Worm (Caenorhabditis elegans) whole organism, young adult: ENCODE measurements around the gene Y46E12BL.2.

Source experiments
- B0019.2 ChIP-seq: fragments of 200-800 bp; sonication (Bioruptor generic); conservative IDR thresholded peaks from 2 replicates; pipeline ENCODE4 v1.3.6; 2022; ENCODE audit warnings: missing genetic modification reagents, missing genetic modification characterization, missing compliant biosample characterization
- B0336.3 ChIP-seq: fragments of 200-800 bp; sonication (Bioruptor generic); IDR thresholded peaks from 2 replicates; pipeline ENCODE4 v1.3.6; 2022; ENCODE audit warnings: missing genetic modification characterization, missing compliant biosample characterization
- F49E8.2 ChIP-seq: sonication (generic microtip); optimal IDR thresholded peaks from 3 replicates; lab custom pipeline; 2017; ENCODE audit warnings: missing genetic modification characterization, mild to moderate bottlenecking, missing compliant biosample characterization, antibody characterized with exemption, moderate library complexity; ENCODE audit not compliant: insufficient read depth
- F52B5.7 ChIP-seq: sonication (generic microtip); optimal IDR thresholded peaks from 2 replicates; lab custom pipeline; 2016; ENCODE audit warnings: mild to moderate bottlenecking, missing genetic modification characterization, missing compliant biosample characterization
- Y53G8AR.9 ChIP-seq: fragments of 200-800 bp; sonication (Bioruptor generic); conservative IDR thresholded peaks from 2 replicates; pipeline ENCODE4 v1.3.6; 2022; ENCODE audit warnings: missing genetic modification reagents, missing genetic modification characterization, missing compliant biosample characterization
- ZK185.1 ChIP-seq: sonication (generic microtip); optimal IDR thresholded peaks from 2 replicates; lab custom pipeline; 2016; ENCODE audit warnings: mild to moderate bottlenecking, missing genetic modification characterization, missing compliant biosample characterization; ENCODE audit not compliant: poor library complexity, severe bottlenecking
- aptf-3 ChIP-seq: fragments of 200-800 bp; sonication (Bioruptor generic); IDR thresholded peaks from 2 replicates; pipeline ENCODE4 v1.3.6; 2022; ENCODE audit warnings: missing genetic modification characterization, missing compliant biosample characterization
- attf-5 ChIP-seq: fragments of 200-800 bp; sonication (Bioruptor generic); optimal IDR thresholded peaks from 2 replicates; lab custom pipeline; 2018; ENCODE audit warnings: mild to moderate bottlenecking, missing genetic modification characterization, missing compliant biosample characterization
- bed-2 ChIP-seq: fragments of 200-800 bp; sonication (Bioruptor generic); IDR thresholded peaks from 2 replicates; pipeline ENCODE4 v1.3.6; 2022; ENCODE audit warnings: missing genetic modification reagents, missing genetic modification characterization, missing compliant biosample characterization
- ccch-3 ChIP-seq: fragments of 200-800 bp; sonication (Bioruptor generic); optimal IDR thresholded peaks from 2 replicates; lab custom pipeline; 2018; ENCODE audit warnings: mild to moderate bottlenecking, missing genetic modification characterization, missing compliant biosample characterization
- cebp-2 ChIP-seq: fragments of 200-800 bp; sonication (Bioruptor generic); IDR thresholded peaks from 2 replicates; pipeline ENCODE4 v1.3.6; 2022; ENCODE audit warnings: missing genetic modification characterization, missing compliant biosample characterization
- ceh-100 ChIP-seq: fragments of 200-800 bp; sonication (Bioruptor generic); IDR thresholded peaks from 2 replicates; pipeline ENCODE4 v1.3.6; 2022; ENCODE audit warnings: missing genetic modification reagents, missing genetic modification characterization, missing compliant biosample characterization
- chd-7 ChIP-seq: sonication (generic microtip); optimal IDR thresholded peaks from 2 replicates; lab custom pipeline; 2016; ENCODE audit warnings: mild to moderate bottlenecking, missing genetic modification characterization, moderate library complexity, missing compliant biosample characterization
- die-1 ChIP-seq: sonication (generic microtip); optimal IDR thresholded peaks from 2 replicates; lab custom pipeline; 2016; ENCODE audit warnings: missing genotype, mild to moderate bottlenecking, missing genetic modification characterization, missing compliant biosample characterization
- dpff-1 ChIP-seq: sonication (generic microtip); optimal IDR thresholded peaks from 2 replicates; lab custom pipeline; 2017; ENCODE audit warnings: mild to moderate bottlenecking, missing genetic modification characterization, missing compliant biosample characterization
- him-1 ChIP-seq: sonication (generic microtip); optimal IDR thresholded peaks from 2 replicates; lab custom pipeline; 2016; ENCODE audit warnings: missing genotype, missing genetic modification reagents, missing genetic modification characterization, missing compliant biosample characterization
- hmg-1.2 ChIP-seq: fragments of 200-800 bp; sonication (Bioruptor generic); IDR thresholded peaks from 2 replicates; pipeline ENCODE4 v1.3.6; 2022; ENCODE audit warnings: missing genetic modification reagents, missing genetic modification characterization, missing compliant biosample characterization
- hsf-1 ChIP-seq: fragments of 200-800 bp; sonication (Bioruptor generic); IDR thresholded peaks from 2 replicates; pipeline ENCODE4 v1.3.6; 2022; ENCODE audit warnings: missing genetic modification reagents, missing genetic modification characterization, missing compliant biosample characterization
- let-526 ChIP-seq: fragments of 200-800 bp; sonication (Bioruptor generic); IDR thresholded peaks from 2 replicates; pipeline ENCODE4 v1.3.6; 2022; ENCODE audit warnings: missing genetic modification reagents, missing genetic modification characterization, missing compliant biosample characterization
- let-607 ChIP-seq, 2 experiments: fragments of 200-800 bp in 1 of 2; sonication (Bioruptor generic) in 1 of 2; sonication (generic microtip) in 1 of 2; optimal IDR thresholded peaks; 2 replicates each; lab custom pipeline; 2016 to 2018; ENCODE audit warnings: mild to moderate bottlenecking in 2 of 2, missing compliant biosample characterization in 2 of 2, missing genetic modification characterization in 2 of 2, moderate library complexity in 2 of 2, missing genotype in 1 of 2
- lin-26 ChIP-seq: fragments of 200-800 bp; sonication (Bioruptor generic); IDR thresholded peaks from 2 replicates; pipeline ENCODE4 v1.3.6; 2022; ENCODE audit warnings: missing genetic modification reagents, missing genetic modification characterization, missing compliant biosample characterization
- lin-40 ChIP-seq: sonication (generic microtip); optimal IDR thresholded peaks from 2 replicates; lab custom pipeline; 2016; ENCODE audit warnings: missing genetic modification characterization, mild to moderate bottlenecking, missing compliant biosample characterization, missing genotype, missing genetic modification reagents
- lir-1 ChIP-seq: fragments of 200-800 bp; sonication (Bioruptor generic); conservative IDR thresholded peaks from 2 replicates; pipeline ENCODE4 v1.3.6; 2022; ENCODE audit warnings: missing genetic modification reagents, missing genetic modification characterization, missing compliant biosample characterization
- lsl-1 ChIP-seq: fragments of 200-800 bp; sonication (Bioruptor generic); optimal IDR thresholded peaks from 2 replicates; lab custom pipeline; 2018; ENCODE audit warnings: mild to moderate bottlenecking, missing genetic modification characterization, moderate library complexity, missing compliant biosample characterization
- madf-6 ChIP-seq: fragments of 200-800 bp; sonication (Bioruptor generic); IDR thresholded peaks from 2 replicates; pipeline ENCODE4 v1.3.6; 2022; ENCODE audit warnings: missing genetic modification reagents, missing genetic modification characterization, missing compliant biosample characterization
- madf-8 ChIP-seq: fragments of 200-800 bp; sonication (Bioruptor generic); conservative IDR thresholded peaks from 2 replicates; pipeline ENCODE4 v1.3.6; 2022; ENCODE audit warnings: missing genetic modification reagents, missing genetic modification characterization, missing compliant biosample characterization
- mcd-1 ChIP-seq: fragments of 200-800 bp; sonication (Bioruptor generic); IDR thresholded peaks from 2 replicates; pipeline ENCODE4 v1.3.6; 2022; ENCODE audit warnings: missing genetic modification reagents, missing genetic modification characterization, missing compliant biosample characterization
- mel-28 ChIP-seq: sonication (generic microtip); optimal IDR thresholded peaks from 2 replicates; lab custom pipeline; 2016; ENCODE audit warnings: borderline replicate concordance, mild to moderate bottlenecking, missing genetic modification characterization, missing compliant biosample characterization
- mes-4 ChIP-seq: sonication (generic microtip); optimal IDR thresholded peaks from 2 replicates; lab custom pipeline; 2016; ENCODE audit warnings: missing genotype, missing genetic modification characterization, missing compliant biosample characterization
- nfya-1 ChIP-seq: sonication (generic microtip); optimal IDR thresholded peaks from 2 replicates; lab custom pipeline; 2017; ENCODE audit warnings: antibody characterized with exemption, missing compliant biosample characterization, missing genetic modification characterization, borderline replicate concordance; ENCODE audit not compliant: insufficient read depth
- nfya-2 ChIP-seq: fragments of 200-800 bp; sonication (Bioruptor generic); IDR thresholded peaks from 2 replicates; pipeline ENCODE4 v1.3.6; 2022; ENCODE audit warnings: missing genetic modification reagents, missing genetic modification characterization, missing compliant biosample characterization
- nfyb-1 ChIP-seq: fragments of 200-800 bp; sonication (Bioruptor generic); IDR thresholded peaks from 2 replicates; pipeline ENCODE4 v1.3.6; 2022; ENCODE audit warnings: missing genetic modification reagents, missing genetic modification characterization, missing compliant biosample characterization
- nhr-27 ChIP-seq: fragments of 200-800 bp; sonication (Bioruptor generic); optimal IDR thresholded peaks from 2 replicates; lab custom pipeline; 2018; ENCODE audit warnings: mild to moderate bottlenecking, missing genetic modification characterization, moderate library complexity, missing compliant biosample characterization
- nhr-80 ChIP-seq: sonication (generic microtip); optimal IDR thresholded peaks from 2 replicates; lab custom pipeline; 2016; ENCODE audit warnings: missing genetic modification characterization, missing compliant biosample characterization
- rcor-1 ChIP-seq: fragments of 200-800 bp; sonication (Bioruptor generic); IDR thresholded peaks from 2 replicates; pipeline ENCODE4 v1.3.6; 2022; ENCODE audit warnings: missing genetic modification reagents, missing genetic modification characterization, missing compliant biosample characterization
- repo-1 ChIP-seq: sonication (generic microtip); optimal IDR thresholded peaks from 2 replicates; lab custom pipeline; 2017; ENCODE audit warnings: mild to moderate bottlenecking, missing genetic modification characterization, missing compliant biosample characterization
- sea-2 ChIP-seq: fragments of 200-800 bp; sonication (Bioruptor generic); IDR thresholded peaks from 2 replicates; pipeline ENCODE4 v1.3.6; 2022; ENCODE audit warnings: missing genetic modification characterization, missing compliant biosample characterization
- snpc-3.4 ChIP-seq: sonication (generic microtip); optimal IDR thresholded peaks from 2 replicates; lab custom pipeline; 2017; ENCODE audit warnings: missing genetic modification characterization, mild to moderate bottlenecking, missing compliant biosample characterization, antibody characterized with exemption, moderate library complexity, missing genotype, missing genetic modification reagents
- tlf-1 ChIP-seq: fragments of 200-800 bp; sonication (Bioruptor generic); optimal IDR thresholded peaks from 2 replicates; lab custom pipeline; 2018; ENCODE audit warnings: mild to moderate bottlenecking, missing genetic modification characterization, missing compliant biosample characterization
- unc-130 ChIP-seq: sonication (generic microtip); optimal IDR thresholded peaks from 2 replicates; lab custom pipeline; 2016; ENCODE audit warnings: missing genetic modification reagents, missing genetic modification characterization, missing compliant biosample characterization
- xnd-1 ChIP-seq: sonication (generic microtip); optimal IDR thresholded peaks from 2 replicates; lab custom pipeline; 2016; ENCODE audit warnings: missing genotype, missing genetic modification reagents, missing genetic modification characterization, missing compliant biosample characterization
- zfh-2 ChIP-seq: fragments of 200-800 bp; sonication (Bioruptor generic); conservative IDR thresholded peaks from 2 replicates; pipeline ENCODE4 v1.3.6; 2022; ENCODE audit warnings: missing genetic modification reagents, missing genetic modification characterization, missing compliant biosample characterization
- ztf-22 ChIP-seq: fragments of 200-800 bp; sonication (Bioruptor generic); optimal IDR thresholded peaks from 2 replicates; lab custom pipeline; 2018; ENCODE audit warnings: mild to moderate bottlenecking, missing genetic modification characterization, moderate library complexity, missing compliant biosample characterization

Gene Y46E12BL.2

DNA sequence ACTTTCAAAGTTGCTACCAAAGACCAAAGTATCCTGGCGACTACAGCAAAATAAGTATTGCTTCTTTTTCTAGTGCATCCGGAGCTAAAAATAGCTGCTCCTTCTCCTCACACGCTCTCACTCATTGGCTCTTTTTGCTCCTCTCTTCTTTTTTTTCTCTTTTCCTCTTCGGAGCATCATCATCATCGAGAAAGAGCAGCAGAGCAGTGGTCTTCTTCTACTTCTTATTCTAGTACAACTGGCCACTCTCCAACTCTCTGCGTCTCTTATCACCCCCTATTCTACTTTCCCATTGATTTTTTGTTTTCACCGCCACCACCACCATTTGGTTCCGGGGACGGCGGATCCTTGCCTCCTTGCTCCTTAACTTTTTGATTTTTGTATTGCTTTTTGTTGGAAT lies 25.9 kb downstream of the Y46E12BL.2 start (continued):
- no peak for TF ChIP-seq xnd-1
- no peak for TF ChIP-seq unc-130
- TF ChIP-seq Y53G8AR.9, result no peak
- TF ChIP-seq cebp-2 (GFP tag; lab: Robert Waterston, UW), result no peak
- TF ChIP-seq madf-6 (GFP tag; lab: Robert Waterston, UW), result no peak
- no peak for TF ChIP-seq die-1
- TF ChIP-seq ztf-22 (GFP tag; lab: Kevin White, UChicago), result no peak
- TF ChIP-seq nfya-1 (tag; lab: Kevin White, UChicago), result no peak
- no peak for TF ChIP-seq tlf-1 (GFP tag; lab: Kevin White, UChicago)
- TF ChIP-seq zfh-2 (GFP tag; lab: Robert Waterston, UW), result peak; percentile 57
- no peak for TF ChIP-seq F49E8.2 (tag; lab: Kevin White, UChicago)
- peak; percentile 36 for TF ChIP-seq nhr-80 (tag; lab: Kevin White, UChicago)
- TF ChIP-seq ZK185.1 (tag; lab: Kevin White, UChicago), result no peak
- TF ChIP-seq attf-5 (GFP tag; lab: Kevin White, UChicago), result no peak
- no peak for TF ChIP-seq nfya-2 (GFP tag; lab: Robert Waterston, UW)

DNA sequence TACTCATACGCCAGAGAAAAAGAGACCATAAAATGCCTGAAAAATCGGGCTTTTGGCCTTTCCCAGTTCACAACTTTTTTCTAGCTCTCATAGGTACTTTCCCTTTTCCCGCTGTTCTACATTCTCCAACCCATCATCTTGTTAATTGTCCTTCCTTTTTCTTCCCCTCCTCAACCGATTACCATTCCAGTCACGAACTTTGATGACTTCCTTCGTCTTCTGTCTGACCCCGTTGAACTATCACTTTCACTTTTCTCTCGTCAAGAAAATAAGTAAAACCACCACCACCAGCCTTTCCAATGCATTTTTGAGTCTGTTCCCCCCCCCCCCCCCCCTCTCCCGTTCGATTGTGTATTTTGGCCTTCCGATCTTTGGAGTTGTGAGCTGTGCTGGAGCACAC lies 27.8 kb downstream of the Y46E12BL.2 start:
- TF ChIP-seq mel-28 (tag; lab: Kevin White, UChicago) (no peak), mcd-1 (GFP tag; lab: Robert Waterston, UW) (0 out of 2 replicates have a peak, but pooled peaks have one; percentile 12)

DNA sequence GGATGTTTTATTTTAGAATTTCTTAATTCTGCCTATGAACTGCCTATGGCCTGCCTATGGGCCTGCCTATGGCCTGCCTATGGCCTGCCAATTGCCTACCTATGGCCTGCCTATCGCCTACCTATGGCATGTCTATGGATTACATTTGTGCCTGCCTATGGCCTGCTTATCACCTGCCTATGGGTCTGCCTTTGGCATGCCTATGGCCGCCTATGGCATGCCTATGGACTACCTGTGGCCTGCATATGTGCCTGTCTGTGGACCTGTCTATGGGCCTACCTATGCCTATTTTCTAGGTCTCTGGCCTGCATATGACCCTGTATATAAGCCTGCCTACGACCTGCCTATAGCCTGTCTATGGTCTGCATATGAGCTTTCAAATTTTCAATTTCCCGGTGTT lies 28.3 kb downstream of the Y46E12BL.2 start:
- TF ChIP-seq lsl-1 (GFP tag; lab: Kevin White, UChicago) (no peak), nhr-27 (tag; lab: Kevin White, UChicago) (no peak), ccch-3 (GFP tag; lab: Kevin White, UChicago) (no peak), mes-4 (no peak), aptf-3 (GFP tag; lab: Robert Waterston, UW) (0 out of 2 replicates have a peak, but pooled peaks have one; percentile 8), mcd-1 (GFP tag; lab: Robert Waterston, UW) (no peak), dpff-1 (no peak), let-526 (GFP tag; lab: Robert Waterston, UW) (no peak), ceh-100 (GFP tag; lab: Robert Waterston, UW) (no peak), let-607 (tag; optimal IDR thresholded peaks at IDR 0.05; lab: Kevin White, UChicago) (no peak), chd-7 (tag; lab: Kevin White, UChicago) (no peak), lin-26 (GFP tag; lab: Robert Waterston, UW) (0 out of 2 replicates have a peak, but pooled peaks have one; percentile 36), repo-1 (no peak), sea-2 (GFP tag; lab: Robert Waterston, UW) (no peak), lir-1 (GFP tag; lab: Robert Waterston, UW) (no peak), hsf-1 (GFP tag; lab: Robert Waterston, UW) (peak; percentile 23; the same call in 1 of the 2 replicates)

DNA sequence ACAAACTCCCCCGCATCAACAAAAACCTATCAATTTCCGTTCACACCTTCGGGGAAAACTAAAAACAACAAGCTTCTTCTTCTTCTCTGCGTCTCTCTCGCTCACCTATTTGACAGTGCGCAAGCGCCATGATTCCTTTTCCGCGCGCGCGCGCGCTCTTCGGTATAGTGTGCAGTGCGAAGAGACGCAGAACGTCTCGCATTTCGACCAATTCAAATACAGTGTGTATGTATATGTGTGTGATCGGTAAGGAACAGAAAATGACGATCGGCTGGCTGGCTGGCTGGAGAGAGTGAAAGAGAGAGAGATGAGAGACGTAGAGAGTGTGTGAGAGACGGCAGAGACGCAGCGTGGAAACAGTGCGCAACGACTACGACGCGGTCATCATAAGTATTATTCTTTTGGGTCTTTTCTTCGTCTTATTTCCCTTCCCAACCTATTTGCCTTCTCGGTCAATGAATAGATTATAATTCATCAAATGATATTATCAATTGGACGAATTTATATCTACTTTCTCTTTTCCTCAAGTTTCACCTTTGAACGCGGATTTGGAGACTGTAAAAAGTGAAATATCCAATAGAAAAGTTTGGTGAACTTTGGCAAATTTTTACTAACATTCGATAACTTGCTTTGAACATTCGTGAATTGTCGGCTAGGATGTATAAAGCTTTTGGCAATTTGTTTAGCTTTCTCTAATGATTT lies 30.5 kb downstream of the Y46E12BL.2 start:
- no peak for TF ChIP-seq F52B5.7 (tag; lab: Kevin White, UChicago)
- TF ChIP-seq snpc-3.4, result peak; percentile 23
- TF ChIP-seq let-607 (tag; optimal IDR thresholded peaks at IDR 0.05; lab: Kevin White, UChicago), result peak in 1 of 2 experiments; percentile 11
- peak; percentile 24 for TF ChIP-seq ztf-22 (GFP tag; lab: Kevin White, UChicago)
- no peak for TF ChIP-seq him-1 (tag; lab: Kevin White, UChicago)
- TF ChIP-seq lin-40, result peak; percentile 71
- TF ChIP-seq die-1, result peak; percentile 44
- TF ChIP-seq nfyb-1 (GFP tag; lab: Robert Waterston, UW), result peak; percentile 66; the same call in 1 of the 2 replicates
- no peak for TF ChIP-seq madf-8
- TF ChIP-seq hmg-1.2 (GFP tag; lab: Robert Waterston, UW), result peak; percentile 84
- TF ChIP-seq B0019.2 (GFP tag; lab: Robert Waterston, UW), result no peak
- no peak for TF ChIP-seq aptf-3 (GFP tag; lab: Robert Waterston, UW)
- peak; percentile 72 for TF ChIP-seq B0336.3
- no peak for TF ChIP-seq bed-2
- no peak for TF ChIP-seq rcor-1 (GFP tag; lab: Robert Waterston, UW)
